Fruit fly (Drosophila melanogaster): Measurements from ENCODE around the gene CG5225.

Gene CG5225

dm6 chr3R:17028393-17028792 lies at the start of gene CG5225:
TSS of gene CG5225 (plus strand) at chr3R:17028693.
- no peak for TF ChIP-seq jim (GFP tag; optimal IDR thresholded peaks at IDR 0.05)

- TF ChIP-seq br (GFP tag; optimal IDR thresholded peaks at IDR 0.05) (no peak), GATAd (GFP tag; optimal IDR thresholded peaks at IDR 0.05) (no peak), CG9705 (GFP tag; optimal IDR thresholded peaks at IDR 0.05) (no peak), lola (GFP tag; optimal IDR thresholded peaks at IDR 0.05) (no peak), woc (GFP tag; optimal IDR thresholded peaks at IDR 0.05) (no peak), CG32264 (GFP tag; optimal IDR thresholded peaks at IDR 0.05) (no peak), tai (GFP tag; optimal IDR thresholded peaks at IDR 0.05) (no peak), psq (GFP tag; optimal IDR thresholded peaks at IDR 0.05) (no peak), Vsx2 (GFP tag; optimal IDR thresholded peaks at IDR 0.05; ENCODE audit: partially characterized antibody) (no peak), Hr83 (GFP tag; optimal IDR thresholded peaks at IDR 0.05; ENCODE audit: poor library complexity, severe bottlenecking) (no peak), usp (GFP tag; optimal IDR thresholded peaks at IDR 0.05) (no peak), jim (GFP tag; optimal IDR thresholded peaks at IDR 0.05) (no peak), sage (GFP tag; optimal IDR thresholded peaks at IDR 0.05) (no peak), N (GFP tag; optimal IDR thresholded peaks at IDR 0.05) (no peak), rgr (GFP tag; optimal IDR thresholded peaks at IDR 0.05) (no peak), HLH106 (tag; optimal IDR thresholded peaks at IDR 0.05) (no peak), dl (GFP tag; optimal IDR thresholded peaks at IDR 0.05; ENCODE audit: insufficient read depth in 1 of 2, partially characterized antibody in 2 of 2) (no peak), Mio (GFP tag; optimal IDR thresholded peaks at IDR 0.05) (no peak), Dif (GFP tag; optimal IDR thresholded peaks at IDR 0.05; ENCODE audit: partially characterized antibody) (no peak)
Measured at dm6 chr3R:16980958-16981623, 47.4 kb upstream of the CG5225 start.

dm6 chr3R:16982108-16982707 lies 46.3 kb upstream of the CG5225 start, which contains the start of gene AhcyL2:
TSS of gene AhcyL2 (minus strand) at chr3R:16982158.
- TF ChIP-seq Dfd (GFP tag; optimal IDR thresholded peaks at IDR 0.05), result no peak
- peak; percentile 82 for TF ChIP-seq h (GFP tag; optimal IDR thresholded peaks at IDR 0.05)
- peak in 1 of 2 experiments; percentile 15 for TF ChIP-seq foxo (GFP tag; optimal IDR thresholded peaks at IDR 0.05)
- no peak for TF ChIP-seq woc (GFP tag; optimal IDR thresholded peaks at IDR 0.05)
- TF ChIP-seq Abd-B (GFP tag; optimal IDR thresholded peaks at IDR 0.05), result no peak
- no peak for TF ChIP-seq jim (GFP tag; optimal IDR thresholded peaks at IDR 0.05)
- no peak for TF ChIP-seq CG9705 (GFP tag; optimal IDR thresholded peaks at IDR 0.05)
- no peak for TF ChIP-seq GATAd (GFP tag; optimal IDR thresholded peaks at IDR 0.05)
- peak; percentile 10 for TF ChIP-seq psq (GFP tag; optimal IDR thresholded peaks at IDR 0.05)
- TF ChIP-seq Hnf4 (GFP tag; optimal IDR thresholded peaks at IDR 0.05), result no peak
- TF ChIP-seq Jra (GFP tag; optimal IDR thresholded peaks at IDR 0.05), result peak; percentile 19
- no peak for TF ChIP-seq Myc (optimal IDR thresholded peaks at IDR 0.05)
- TF ChIP-seq dl (GFP tag; optimal IDR thresholded peaks at IDR 0.05; ENCODE audit: insufficient read depth in 1 of 2, partially characterized antibody in 2 of 2), result peak in 1 of 2 experiments; percentile 45
- TF ChIP-seq ey (GFP tag; optimal IDR thresholded peaks at IDR 0.05), result no peak
- TF ChIP-seq HLH106 (tag; optimal IDR thresholded peaks at IDR 0.05), result no peak
- TF ChIP-seq usp (GFP tag; optimal IDR thresholded peaks at IDR 0.05), result no peak
- TF ChIP-seq OdsH (GFP tag; optimal IDR thresholded peaks at IDR 0.05), result no peak
- no peak for TF ChIP-seq CG32264 (GFP tag; optimal IDR thresholded peaks at IDR 0.05)
- peak; percentile 11 for TF ChIP-seq br (GFP tag; optimal IDR thresholded peaks at IDR 0.05)
- TF ChIP-seq sv (GFP tag; optimal IDR thresholded peaks at IDR 0.05), result no peak
- TF ChIP-seq N (GFP tag; optimal IDR thresholded peaks at IDR 0.05), result no peak
- TF ChIP-seq Mio (GFP tag; optimal IDR thresholded peaks at IDR 0.05), result no peak
- no peak for TF ChIP-seq pan (optimal IDR thresholded peaks at IDR 0.05)
- TF ChIP-seq Hr83 (GFP tag; optimal IDR thresholded peaks at IDR 0.05; ENCODE audit: poor library complexity, severe bottlenecking), result peak; percentile 8
- TF ChIP-seq rgr (GFP tag; optimal IDR thresholded peaks at IDR 0.05), result no peak
- TF ChIP-seq lola (GFP tag; optimal IDR thresholded peaks at IDR 0.05), result no peak
- TF ChIP-seq Sp1 (GFP tag; optimal IDR thresholded peaks at IDR 0.05), result peak; percentile 45
- no peak for TF ChIP-seq Dif (GFP tag; optimal IDR thresholded peaks at IDR 0.05; ENCODE audit: partially characterized antibody)
- TF ChIP-seq Rel (GFP tag; optimal IDR thresholded peaks at IDR 0.05), result no peak
- TF ChIP-seq Rel (tag; optimal IDR thresholded peaks at IDR 0.05), result peak; percentile 84
- TF ChIP-seq fru (GFP tag; optimal IDR thresholded peaks at IDR 0.05), result no peak
- TF ChIP-seq Vsx2 (GFP tag; optimal IDR thresholded peaks at IDR 0.05; ENCODE audit: partially characterized antibody), result no peak
- no peak for TF ChIP-seq Hr78 (GFP tag; optimal IDR thresholded peaks at IDR 0.05)
- TF ChIP-seq tai (GFP tag; optimal IDR thresholded peaks at IDR 0.05), result no peak
- TF ChIP-seq CrebA (GFP tag; optimal IDR thresholded peaks at IDR 0.05; ENCODE audit: borderline replicate concordance), result no peak
- TF ChIP-seq dmrt93B (GFP tag; optimal IDR thresholded peaks at IDR 0.05), result no peak
- TF ChIP-seq brk (GFP tag; optimal IDR thresholded peaks at IDR 0.05), result peak; percentile 79
- no peak for TF ChIP-seq sage (GFP tag; optimal IDR thresholded peaks at IDR 0.05)
- TF ChIP-seq dsf (GFP tag; optimal IDR thresholded peaks at IDR 0.05; ENCODE audit: borderline replicate concordance), result no peak
